Fruit fly (Drosophila melanogaster) whole organism, embryonic: ENCODE results near the gene Rbp.
A peak's percentile ranks its signal among the peaks of the same experiment; 100 is the strongest.

ENCODE experiments used
- Atf3 ChIP-seq: fragments of 200-800 bp; sonication (Bioruptor generic); optimal IDR thresholded peaks from 3 replicates; lab custom pipeline; 2016; ENCODE audit warnings: missing biosample characterization, missing genetic modification characterization
- Atf6 ChIP-seq: fragments of 200-800 bp; sonication (Bioruptor generic); IDR thresholded peaks from 2 replicates; pipeline ENCODE4 v1.3.6; 2022; ENCODE audit warnings: missing biosample characterization, missing genetic modification characterization
- CG12299 ChIP-seq: fragments of 200-800 bp; sonication (Bioruptor generic); optimal IDR thresholded peaks from 2 replicates; lab custom pipeline; 2018; ENCODE audit warnings: missing biosample characterization, mild to moderate bottlenecking, missing genetic modification characterization
- CG13287 ChIP-seq: fragments of 200-800 bp; sonication (Bioruptor generic); IDR thresholded peaks from 2 replicates; pipeline ENCODE4 v1.3.6; 2022; ENCODE audit warnings: missing biosample characterization, missing genetic modification characterization; ENCODE audit not compliant: partially characterized antibody
- CG13424 ChIP-seq: fragments of 200-800 bp; sonication (Bioruptor generic); optimal IDR thresholded peaks from 2 replicates; lab custom pipeline; 2019; ENCODE audit warnings: missing biosample characterization, mild to moderate bottlenecking, missing genetic modification characterization, moderate library complexity
- CG15073 ChIP-seq: fragments of 200-800 bp; sonication (Bioruptor generic); optimal IDR thresholded peaks from 2 replicates; lab custom pipeline; 2016; ENCODE audit warnings: missing biosample characterization, missing genetic modification characterization
- CG15269 ChIP-seq: fragments of 200-800 bp; sonication (Bioruptor generic); optimal IDR thresholded peaks from 2 replicates; lab custom pipeline; 2018; ENCODE audit warnings: missing biosample characterization, mild to moderate bottlenecking, missing genetic modification characterization, moderate library complexity
- CG15514 ChIP-seq: fragments of 200-800 bp; sonication (Bioruptor generic); optimal IDR thresholded peaks from 3 replicates; lab custom pipeline; 2017; ENCODE audit warnings: missing biosample characterization, missing genetic modification characterization, mild to moderate bottlenecking, moderate library complexity, missing genetic modification reagents
- CG17359 ChIP-seq: fragments of 200-800 bp; sonication (Bioruptor generic); optimal IDR thresholded peaks from 3 replicates; lab custom pipeline; 2018; ENCODE audit warnings: missing biosample characterization, mild to moderate bottlenecking, missing genetic modification characterization, moderate library complexity
- CG17612 ChIP-seq: fragments of 200-800 bp; sonication (Bioruptor generic); IDR thresholded peaks from 2 replicates; pipeline ENCODE4 v1.3.6; 2022; ENCODE audit warnings: missing biosample characterization, missing genetic modification characterization
- CG18764 ChIP-seq: fragments of 200-800 bp; sonication (Bioruptor generic); optimal IDR thresholded peaks from 3 replicates; lab custom pipeline; 2016; ENCODE audit warnings: missing biosample characterization, missing genetic modification characterization
- CG3281 ChIP-seq: fragments of 200-800 bp; sonication (Bioruptor generic); optimal IDR thresholded peaks from 3 replicates; lab custom pipeline; 2017; ENCODE audit warnings: missing biosample characterization, mild to moderate bottlenecking, missing genetic modification characterization
- CG33213 ChIP-seq: fragments of 200-800 bp; sonication (Bioruptor generic); optimal IDR thresholded peaks from 3 replicates; lab custom pipeline; 2016; ENCODE audit warnings: missing biosample characterization, missing genetic modification characterization
- CG33557 ChIP-seq: fragments of 200-800 bp; sonication (Bioruptor generic); optimal IDR thresholded peaks from 2 replicates; lab custom pipeline; 2019; ENCODE audit warnings: missing biosample characterization, mild to moderate bottlenecking, missing genetic modification characterization, moderate library complexity
- CG34376 ChIP-seq: fragments of 200-800 bp; sonication (Bioruptor generic); optimal IDR thresholded peaks from 2 replicates; lab custom pipeline; 2018; ENCODE audit warnings: missing biosample characterization, mild to moderate bottlenecking, missing genetic modification characterization
- CG3838 ChIP-seq: fragments of 200-800 bp; sonication (Bioruptor generic); optimal IDR thresholded peaks from 3 replicates; lab custom pipeline; 2016; ENCODE audit warnings: missing biosample characterization, missing genetic modification characterization
- CG4707 ChIP-seq: fragments of 200-800 bp; sonication (Bioruptor generic); optimal IDR thresholded peaks from 2 replicates; lab custom pipeline; 2018; ENCODE audit warnings: missing biosample characterization, mild to moderate bottlenecking, missing genetic modification characterization, moderate library complexity
- CG7271 ChIP-seq: fragments of 200-800 bp; sonication (Bioruptor generic); optimal IDR thresholded peaks from 2 replicates; lab custom pipeline; 2018; ENCODE audit warnings: missing biosample characterization, mild to moderate bottlenecking, missing genetic modification characterization, moderate library complexity
- CG7556 ChIP-seq: fragments of 200-800 bp; sonication (Bioruptor generic); optimal IDR thresholded peaks from 2 replicates; lab custom pipeline; 2017; ENCODE audit warnings: missing biosample characterization, mild to moderate bottlenecking, missing genetic modification characterization
- CG7987 ChIP-seq: fragments of 200-800 bp; sonication (Bioruptor generic); optimal IDR thresholded peaks from 2 replicates; lab custom pipeline; 2018; ENCODE audit warnings: missing biosample characterization, mild to moderate bottlenecking, missing genetic modification characterization, moderate library complexity
- CG8290 ChIP-seq, 3 experiments: fragments of 200-800 bp; sonication (Bioruptor generic); optimal IDR thresholded peaks; 2 replicates each; lab custom pipeline; 2016 to 2019; ENCODE audit warnings: missing biosample characterization in 3 of 3, missing genetic modification characterization in 3 of 3, mild to moderate bottlenecking in 2 of 3, moderate library complexity in 1 of 3
- CG8388 ChIP-seq: fragments of 200-800 bp; sonication (Bioruptor generic); optimal IDR thresholded peaks from 2 replicates; lab custom pipeline; 2019; ENCODE audit warnings: missing biosample characterization, mild to moderate bottlenecking, missing genetic modification characterization, moderate library complexity
- Dll ChIP-seq: fragments of 200-800 bp; sonication (Bioruptor generic); IDR thresholded peaks from 4 replicates; pipeline ENCODE4 v1.3.6; 2022; ENCODE audit warnings: missing biosample characterization, missing genetic modification characterization; ENCODE audit not compliant: partially characterized antibody
- Dp ChIP-seq: fragments of 200-800 bp; sonication (Bioruptor generic); optimal IDR thresholded peaks from 2 replicates; lab custom pipeline; 2018; ENCODE audit warnings: missing biosample characterization, mild to moderate bottlenecking, missing genetic modification characterization, moderate library complexity
- Dref ChIP-seq: fragments of 200-800 bp; sonication (Bioruptor generic); IDR thresholded peaks from 2 replicates; pipeline ENCODE4 v1.3.6; 2022; ENCODE audit warnings: missing biosample characterization, missing genetic modification characterization
- GATAe ChIP-seq: fragments of 200-800 bp; sonication (Bioruptor generic); conservative IDR thresholded peaks from 2 replicates; pipeline ENCODE4 v1.3.6; 2022; ENCODE audit warnings: missing biosample characterization, missing genetic modification characterization
- HLH3B ChIP-seq: fragments of 200-800 bp; sonication (Bioruptor generic); IDR thresholded peaks from 2 replicates; pipeline ENCODE4 v1.3.6; 2022; ENCODE audit warnings: missing biosample characterization, missing genetic modification characterization
- Lhr ChIP-seq: fragments of 200-800 bp; sonication (Bioruptor generic); optimal IDR thresholded peaks from 3 replicates; lab custom pipeline; 2017; ENCODE audit warnings: mild to moderate bottlenecking, missing biosample characterization, missing genetic modification reagents, missing genetic modification characterization
- MESR4 ChIP-seq: fragments of 200-800 bp; sonication (Bioruptor generic); optimal IDR thresholded peaks from 2 replicates; lab custom pipeline; 2018; ENCODE audit warnings: missing biosample characterization, mild to moderate bottlenecking, missing genetic modification characterization, moderate library complexity
- Med ChIP-seq: fragments of 200-800 bp; sonication (Bioruptor generic); peaks from one replicate; lab custom pipeline; 2016; ENCODE audit warnings: missing biosample characterization, missing genetic modification characterization, mild to moderate bottlenecking, inconsistent platforms, moderate library complexity
- Ptx1 ChIP-seq: fragments of 200-800 bp; sonication (Bioruptor generic); IDR thresholded peaks from 2 replicates; pipeline ENCODE4 v1.3.6; 2022; ENCODE audit warnings: missing biosample characterization, missing genetic modification characterization
- Vsx1 ChIP-seq: fragments of 200-800 bp; sonication (Bioruptor generic); optimal IDR thresholded peaks from 2 replicates; lab custom pipeline; 2017; ENCODE audit warnings: missing biosample characterization, mild to moderate bottlenecking, missing genetic modification characterization, missing genetic modification reagents
- Xbp1 ChIP-seq: fragments of 200-800 bp; sonication (Bioruptor generic); optimal IDR thresholded peaks from 3 replicates; lab custom pipeline; 2016; ENCODE audit warnings: missing biosample characterization, mild to moderate bottlenecking, missing genetic modification characterization
- aop ChIP-seq: fragments of 200-800 bp; sonication (Bioruptor generic); IDR thresholded peaks from 2 replicates; pipeline ENCODE4 v1.3.6; 2022; ENCODE audit warnings: missing biosample characterization, missing genetic modification characterization
- bcd ChIP-seq: fragments of 200-800 bp; sonication (Bioruptor generic); optimal IDR thresholded peaks from 2 replicates; lab custom pipeline; 2017; ENCODE audit warnings: missing biosample characterization, mild to moderate bottlenecking, missing genetic modification characterization
- chn ChIP-seq: fragments of 200-800 bp; sonication (Bioruptor generic); optimal IDR thresholded peaks from 2 replicates; lab custom pipeline; 2016; ENCODE audit warnings: missing biosample characterization, missing genetic modification characterization
- dpn ChIP-seq, 2 experiments: fragments of 200-800 bp; sonication (Bioruptor generic); optimal IDR thresholded peaks; 3 replicates each; lab custom pipeline; 2016; ENCODE audit warnings: missing biosample characterization in 2 of 2, missing genetic modification characterization in 2 of 2
- eve ChIP-seq, 2 experiments: fragments of >200 bp; optimal IDR thresholded peaks; 2 replicates each; lab custom pipeline; 2017; ENCODE audit warnings: missing biosample characterization in 2 of 2, missing genetic modification characterization in 2 of 2
- h ChIP-seq: fragments of >200 bp; optimal IDR thresholded peaks from 2 replicates; lab custom pipeline; 2017
- hbn ChIP-seq: fragments of 200-800 bp; sonication (Bioruptor generic); IDR thresholded peaks from 2 replicates; pipeline ENCODE4 v1.3.6; 2022; ENCODE audit warnings: missing biosample characterization, missing genetic modification characterization; ENCODE audit not compliant: partially characterized antibody
- hkb ChIP-seq, 2 experiments: fragments of 200-800 bp in 1 of 2; fragments of >200 bp in 1 of 2; sonication (Bioruptor generic) in 1 of 2; IDR thresholded peaks in 1 of 2; optimal IDR thresholded peaks in 1 of 2; 2 replicates each; pipeline versions ENCODE4 v1.3.6 to Lab custom; 2017 to 2022; ENCODE audit warnings: missing biosample characterization in 1 of 2, missing genetic modification characterization in 1 of 2
- luna ChIP-seq: fragments of 200-800 bp; sonication (Bioruptor generic); optimal IDR thresholded peaks from 2 replicates; lab custom pipeline; 2016; ENCODE audit warnings: missing biosample characterization, missing genetic modification characterization
- org-1 ChIP-seq: fragments of 200-800 bp; sonication (Bioruptor generic); optimal IDR thresholded peaks from 2 replicates; lab custom pipeline; 2017; ENCODE audit warnings: missing biosample characterization, missing genetic modification characterization
- ro ChIP-seq: fragments of 200-800 bp; sonication (Bioruptor generic); IDR thresholded peaks from 2 replicates; pipeline ENCODE4 v1.3.6; 2022; ENCODE audit warnings: missing biosample characterization, missing genetic modification characterization
- slp2 ChIP-seq: fragments of 200-800 bp; sonication (Bioruptor generic); optimal IDR thresholded peaks from 2 replicates; lab custom pipeline; 2016; ENCODE audit warnings: missing biosample characterization, missing genetic modification characterization
- ttk ChIP-seq: fragments of 200-800 bp; sonication (Bioruptor generic); IDR thresholded peaks from 2 replicates; pipeline ENCODE4 v2.1.2; 2022; ENCODE audit warnings: missing biosample characterization, missing genetic modification characterization
- unc-4 ChIP-seq: fragments of 200-800 bp; sonication (Bioruptor generic); IDR thresholded peaks from 2 replicates; pipeline ENCODE4 v1.3.6; 2022; ENCODE audit warnings: missing biosample characterization, missing genetic modification characterization; ENCODE audit not compliant: partially characterized antibody
- unpg ChIP-seq: fragments of 200-800 bp; sonication (Bioruptor generic); optimal IDR thresholded peaks from 3 replicates; lab custom pipeline; 2018; ENCODE audit warnings: missing biosample characterization, mild to moderate bottlenecking, missing genetic modification characterization, moderate library complexity

The Rbp gene

DNA sequence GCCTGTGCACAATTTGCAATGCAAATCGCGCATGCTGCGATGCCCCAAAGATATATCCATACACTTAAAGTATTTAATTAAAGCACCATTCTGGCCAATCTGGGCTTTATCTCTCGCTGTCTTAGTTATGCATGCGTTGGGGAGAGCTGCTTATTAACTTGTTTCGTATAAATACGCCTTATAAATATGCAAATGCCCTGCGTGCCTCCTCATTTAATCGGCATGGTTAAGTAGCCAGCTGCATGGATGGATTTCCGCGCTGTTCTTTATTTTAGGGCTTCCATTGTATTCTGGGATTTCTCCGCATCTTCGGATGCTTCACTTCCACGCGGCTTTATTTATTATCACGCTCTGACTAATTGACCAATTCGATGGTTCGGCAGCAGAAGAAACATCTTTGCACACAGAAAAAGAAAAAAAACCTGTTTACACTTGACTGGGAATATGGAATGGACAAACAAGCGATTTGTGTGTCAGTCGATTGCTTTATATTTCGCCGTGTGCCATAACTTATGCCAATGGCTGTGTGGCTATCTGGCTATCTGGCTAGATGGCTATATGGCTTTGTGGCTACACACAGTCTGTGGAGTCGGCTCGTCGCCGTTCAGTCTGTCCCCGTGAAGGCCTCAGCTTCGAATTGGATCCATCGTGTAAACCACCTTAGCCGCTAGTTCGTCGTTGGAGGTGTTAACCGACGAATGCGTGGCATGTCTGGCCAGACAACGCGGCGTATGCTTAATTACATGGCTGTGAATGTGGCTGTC lies 77.1 kb downstream of the Rbp start (continued):
- TF ChIP-seq CG33213 = no peak
- TF ChIP-seq ttk = no peak
- no peak for TF ChIP-seq aop (GFP tag; lab: Robert Waterston, UW)
- no peak for TF ChIP-seq eve (GFP tag; optimal IDR thresholded peaks at IDR 0.05; lab: Kevin White, UChicago)
- TF ChIP-seq Dll = no peak
- no peak for TF ChIP-seq unpg (GFP tag; lab: Kevin White, UChicago)
- TF ChIP-seq CG7987 (GFP tag; lab: Kevin White, UChicago) = no peak
- no peak for TF ChIP-seq CG13287
- TF ChIP-seq Vsx1 (GFP tag; lab: Kevin White, UChicago) = peak; percentile 62
- TF ChIP-seq bcd = no peak
- TF ChIP-seq HLH3B (GFP tag; lab: Robert Waterston, UW) = no peak
- TF ChIP-seq ro (GFP tag; lab: Robert Waterston, UW) = no peak
- TF ChIP-seq CG3838 (GFP tag; lab: Kevin White, UChicago) = no peak
- TF ChIP-seq Xbp1 = no peak
- TF ChIP-seq CG8290 (GFP tag; optimal IDR thresholded peaks at IDR 0.05; lab: Kevin White, UChicago) = no peak
- no peak for TF ChIP-seq CG8290 (tag; optimal IDR thresholded peaks at IDR 0.05; lab: Kevin White, UChicago)
- no peak for TF ChIP-seq Ptx1
- no peak for TF ChIP-seq CG7271
- TF ChIP-seq CG7556 (GFP tag; lab: Kevin White, UChicago) = no peak
- no peak for TF ChIP-seq dpn (GFP tag; optimal IDR thresholded peaks at IDR 0.05; lab: Kevin White, UChicago)
- TF ChIP-seq CG15269 = peak; percentile 43
- TF ChIP-seq CG15514 (GFP tag; lab: Kevin White, UChicago) = no peak
- no peak for TF ChIP-seq hbn (GFP tag; lab: Robert Waterston, UW)
- TF ChIP-seq Lhr (GFP tag; lab: Kevin White, UChicago) = no peak
- peak; percentile 6 for TF ChIP-seq CG8388
- no peak for TF ChIP-seq slp2 (GFP tag; lab: Kevin White, UChicago)
- TF ChIP-seq Med (GFP tag; lab: Kevin White, UChicago) = peak; percentile 71
- TF ChIP-seq unc-4 (GFP tag; lab: Robert Waterston, UW) = no peak
- no peak for TF ChIP-seq Atf3
- TF ChIP-seq CG17359 (tag; lab: Kevin White, UChicago) = no peak
- no peak for TF ChIP-seq CG13424 (tag; lab: Kevin White, UChicago)
- TF ChIP-seq CG18764 (GFP tag; lab: Kevin White, UChicago) = no peak
- no peak for TF ChIP-seq MESR4 (GFP tag; lab: Kevin White, UChicago)
- TF ChIP-seq CG4707 = no peak
- TF ChIP-seq Dref = 0 out of 2 replicates have a peak, but pooled peaks have one; percentile 28
- TF ChIP-seq GATAe = no peak
- no peak for TF ChIP-seq CG17612 (GFP tag; lab: Robert Waterston, UW)
- TF ChIP-seq Atf6 (GFP tag; lab: Robert Waterston, UW) = no peak
- TF ChIP-seq luna (GFP tag; lab: Kevin White, UChicago) = no peak
- no peak for TF ChIP-seq CG34376 (GFP tag; lab: Kevin White, UChicago)
- no peak for TF ChIP-seq org-1 (GFP tag; lab: Kevin White, UChicago)
- TF ChIP-seq hkb (optimal IDR thresholded peaks at IDR 0.05; lab: Kevin White, UChicago) = no peak
- TF ChIP-seq hkb (GFP tag; IDR thresholded peaks at IDR 0.05; lab: Robert Waterston, UW) = 0 out of 2 replicates have a peak, but pooled peaks have one; percentile 16
- no peak for TF ChIP-seq chn (GFP tag; lab: Kevin White, UChicago)
- TF ChIP-seq CG33557 (GFP tag; lab: Kevin White, UChicago) = no peak
- TF ChIP-seq CG12299 = no peak
- TF ChIP-seq CG3281 = no peak
- TF ChIP-seq Dp = no peak
- no peak for TF ChIP-seq CG15073 (GFP tag; lab: Kevin White, UChicago)
- no peak for TF ChIP-seq h (lab: Kevin White, UChicago)
